Worm (Caenorhabditis elegans): Measurements from ENCODE around the gene aat-4.

aat-4 gene

DNA sequence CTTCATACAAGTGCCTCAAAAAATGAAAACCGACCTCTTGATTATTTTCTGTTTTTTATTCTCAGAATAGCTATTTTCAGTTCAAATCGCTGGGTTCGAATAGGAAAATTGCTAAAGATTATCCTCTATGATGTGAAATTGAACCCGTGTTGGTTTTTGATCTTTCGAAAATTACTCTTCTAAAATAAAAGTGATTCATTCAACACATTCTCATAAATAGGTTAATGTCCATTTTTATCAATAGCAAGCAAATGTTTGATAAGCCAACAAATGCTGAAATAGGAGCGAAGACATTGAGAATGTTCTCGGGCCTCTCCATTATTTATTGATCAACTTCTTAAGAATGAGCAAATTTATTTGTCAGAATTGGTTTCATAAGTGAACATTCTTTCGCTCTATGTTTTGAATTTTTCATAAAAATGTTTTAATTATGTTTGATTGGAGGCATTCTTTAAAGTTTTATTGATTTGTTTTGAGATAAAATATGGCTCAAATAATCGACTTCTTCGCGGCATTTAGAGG lies 42.7 kb downstream of the aat-4 start, which contains the start of gene F58F9.3 (continued):
- no peak for TF ChIP-seq mxl-3 (GFP tag; optimal IDR thresholded peaks at IDR 0.05)
- no peak for TF ChIP-seq mxl-2 (GFP tag; conservative IDR thresholded peaks at IDR 0.05)
- TF ChIP-seq daf-12 (tag; optimal IDR thresholded peaks at IDR 0.05): no peak
- no peak for TF ChIP-seq ctbp-1 (GFP tag; IDR thresholded peaks at IDR 0.05)
- TF ChIP-seq madf-5 (GFP tag; IDR thresholded peaks at IDR 0.05): no peak
- TF ChIP-seq ZK337.2 (GFP tag; IDR thresholded peaks at IDR 0.05): no peak
- no peak for TF ChIP-seq pha-4 (GFP tag; IDR thresholded peaks at IDR 0.05)
- no peak for TF ChIP-seq pha-4 (tag; optimal IDR thresholded peaks at IDR 0.05)
- TF ChIP-seq unc-130 (GFP tag; optimal IDR thresholded peaks at IDR 0.05): no peak
- no peak for TF ChIP-seq R02D3.7 (tag; optimal IDR thresholded peaks at IDR 0.05)
- no peak for TF ChIP-seq ama-1 (optimal IDR thresholded peaks at IDR 0.05)
- TF ChIP-seq duxl-1 (tag; optimal IDR thresholded peaks at IDR 0.05; ENCODE audit: poor library complexity): no peak
- no peak for TF ChIP-seq lin-13 (GFP tag; optimal IDR thresholded peaks at IDR 0.05)
- no peak for TF ChIP-seq daf-19 (GFP tag; conservative IDR thresholded peaks at IDR 0.05)
- no peak for TF ChIP-seq snpc-1.2 (GFP tag; IDR thresholded peaks at IDR 0.05)
- TF ChIP-seq attf-4 (tag; optimal IDR thresholded peaks at IDR 0.05): no peak
- TF ChIP-seq ceh-20 (GFP tag; IDR thresholded peaks at IDR 0.05): no peak
- no peak for TF ChIP-seq nhr-237 (tag; optimal IDR thresholded peaks at IDR 0.05)
- no peak for TF ChIP-seq F44E2.7 (GFP tag; IDR thresholded peaks at IDR 0.05)
- TF ChIP-seq hmg-1.1 (GFP tag; IDR thresholded peaks at IDR 0.05): no peak
- TF ChIP-seq daf-16 (GFP tag; optimal IDR thresholded peaks at IDR 0.05): no peak
- TF ChIP-seq daf-16 (tag; optimal IDR thresholded peaks at IDR 0.05): peak; percentile 79
- peak; percentile 52 for TF ChIP-seq pqm-1 (tag; optimal IDR thresholded peaks at IDR 0.05)
- peak; percentile 25; the same call in 1 of the 2 replicates for TF ChIP-seq dmd-6 (GFP tag; IDR thresholded peaks at IDR 0.05)
- TF ChIP-seq unc-62 (GFP tag; optimal IDR thresholded peaks at IDR 0.05 in 1 of 2): peak in 1 of 2 experiments; percentile 88
- no peak for TF ChIP-seq unc-62 (tag; optimal IDR thresholded peaks at IDR 0.05)
- TF ChIP-seq Y48G9A.11 (GFP tag; IDR thresholded peaks at IDR 0.05): no peak
- TF ChIP-seq nhr-28 (tag; optimal IDR thresholded peaks at IDR 0.05): peak; percentile 48
- no peak for TF ChIP-seq nhr-41 (GFP tag; IDR thresholded peaks at IDR 0.05)
- TF ChIP-seq lin-39 (tag; optimal IDR thresholded peaks at IDR 0.05): no peak
- TF ChIP-seq ceh-82 (tag; optimal IDR thresholded peaks at IDR 0.05): no peak
- TF ChIP-seq mdl-1 (tag; optimal IDR thresholded peaks at IDR 0.05): no peak
- TF ChIP-seq saeg-2 (GFP tag; IDR thresholded peaks at IDR 0.05): no peak
- no peak for TF ChIP-seq ceh-32 (tag; optimal IDR thresholded peaks at IDR 0.05; ENCODE audit: poor library complexity)
- TF ChIP-seq mes-2 (tag; optimal IDR thresholded peaks at IDR 0.05; ENCODE audit: poor library complexity, severe bottlenecking): no peak
- TF ChIP-seq nhr-42 (GFP tag; IDR thresholded peaks at IDR 0.05): no peak
- no peak for TF ChIP-seq T20F7.1 (GFP tag; optimal IDR thresholded peaks at IDR 0.05)
- TF ChIP-seq tag-97 (GFP tag; IDR thresholded peaks at IDR 0.05): no peak
- no peak for TF ChIP-seq madf-9 (GFP tag; conservative IDR thresholded peaks at IDR 0.05)
- TF ChIP-seq dve-1 (tag; optimal IDR thresholded peaks at IDR 0.05; ENCODE audit: insufficient read depth): peak; percentile 30
- no peak for TF ChIP-seq skn-1 (tag; optimal IDR thresholded peaks at IDR 0.05)

DNA sequence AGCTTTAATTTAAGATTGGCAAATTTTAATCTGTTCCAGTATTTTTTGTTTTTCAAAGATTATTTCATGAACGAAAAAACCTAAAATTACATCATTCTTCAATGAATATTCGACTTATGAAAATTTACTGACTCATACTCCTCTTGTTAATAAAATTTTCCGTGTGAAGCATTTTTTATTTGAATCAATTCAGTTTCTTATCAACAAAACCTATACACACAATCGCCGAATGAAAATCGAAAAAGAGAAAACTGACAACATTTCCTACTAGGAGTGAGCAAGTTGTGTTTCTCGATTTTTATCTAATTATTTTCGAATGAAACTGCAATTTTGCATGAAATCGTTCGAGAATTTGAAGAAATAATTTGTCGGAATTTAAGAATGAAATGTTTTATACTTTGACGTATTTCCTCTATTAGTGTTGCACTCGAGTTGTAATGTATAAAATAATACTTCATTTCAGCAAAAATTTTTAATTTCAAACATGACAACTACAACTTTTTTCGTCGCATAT lies 44.9 kb downstream of the aat-4 start, which contains the start of gene F58F9.4:
F58F9.4 (plus strand) TSS at position 464 of the 514 bp plus-strand sequence.
- TF ChIP-seq ZK546.5 (tag; optimal IDR thresholded peaks at IDR 0.05) (no peak), skn-1 (tag; optimal IDR thresholded peaks at IDR 0.05) (no peak), dmd-6 (GFP tag; IDR thresholded peaks at IDR 0.05) (peak; percentile 37; the same call in 1 of the 2 replicates), ces-1 (GFP tag; optimal IDR thresholded peaks at IDR 0.05) (no peak), cey-2 (tag; optimal IDR thresholded peaks at IDR 0.05; ENCODE audit: borderline replicate concordance, insufficient read depth) (no peak), nhr-28 (tag; optimal IDR thresholded peaks at IDR 0.05) (peak; percentile 28), dmd-9 (GFP tag; IDR thresholded peaks at IDR 0.05) (no peak), nhr-111 (GFP tag; optimal IDR thresholded peaks at IDR 0.05) (no peak), sdz-12 (GFP tag; optimal IDR thresholded peaks at IDR 0.05) (no peak), dpl-1 (GFP tag; optimal IDR thresholded peaks at IDR 0.05) (no peak), mdl-1 (tag; optimal IDR thresholded peaks at IDR 0.05) (no peak), zip-2 (tag; optimal IDR thresholded peaks at IDR 0.05) (no peak), pqm-1 (tag; optimal IDR thresholded peaks at IDR 0.05) (peak; percentile 41), nhr-76 (tag; optimal IDR thresholded peaks at IDR 0.05) (no peak), nhr-48 (tag; optimal IDR thresholded peaks at IDR 0.05) (no peak), daf-16 (GFP tag; optimal IDR thresholded peaks at IDR 0.05) (no peak), daf-16 (tag; optimal IDR thresholded peaks at IDR 0.05) (peak; percentile 31), mxl-2 (GFP tag; conservative IDR thresholded peaks at IDR 0.05) (no peak)

All from whole organism, L4 larva.